Fruit fly (Drosophila melanogaster): ENCODE results near the gene Cht2.
A peak's percentile ranks its signal among the peaks of the same experiment; 100 is the strongest.

Gene Cht2

dm6 chr3L:1754262-1754661, 1.5 kb downstream of the Cht2 start:
- no peak for TF ChIP-seq CG8478 (optimal IDR thresholded peaks at IDR 0.05)
- TF ChIP-seq CTCF (optimal IDR thresholded peaks at IDR 0.05): no peak

- TF ChIP-seq CTCF (optimal IDR thresholded peaks at IDR 0.05) (no peak), CG8478 (optimal IDR thresholded peaks at IDR 0.05) (no peak)
These were observed 7.5 kb downstream of the Cht2 start for dm6 chr3L:1748218-1748617.

dm6 chr3L:1746338-1747199, 9.2 kb downstream of the Cht2 start, which contains the start of gene CG13921:
TSS of gene CG13921 (plus strand) at chr3L:1746907.
- TF ChIP-seq CTCF (optimal IDR thresholded peaks at IDR 0.05): no peak
- no peak for TF ChIP-seq CG8478 (optimal IDR thresholded peaks at IDR 0.05)

dm6 chr3L:1745432-1745831, 10.3 kb downstream of the Cht2 start:
- no peak for TF ChIP-seq CTCF (optimal IDR thresholded peaks at IDR 0.05)
- no peak for TF ChIP-seq CG8478 (optimal IDR thresholded peaks at IDR 0.05)

- TF ChIP-seq CTCF (optimal IDR thresholded peaks at IDR 0.05) (no peak), CG8478 (optimal IDR thresholded peaks at IDR 0.05) (no peak)
These were observed 13.1 kb downstream of the Cht2 start for dm6 chr3L:1742552-1743097.

dm6 chr3L:1741655-1742551, 13.8 kb downstream of the Cht2 start:
- TF ChIP-seq CTCF (optimal IDR thresholded peaks at IDR 0.05) (no peak), CG8478 (optimal IDR thresholded peaks at IDR 0.05) (no peak)

- TF ChIP-seq CG8478 (optimal IDR thresholded peaks at IDR 0.05) (no peak), CTCF (optimal IDR thresholded peaks at IDR 0.05) (no peak)
These were observed 14.6 kb downstream of the Cht2 start for dm6 chr3L:1741107-1741506.

dm6 chr3L:1740129-1740975, 15.4 kb downstream of the Cht2 start:
- TF ChIP-seq CTCF (optimal IDR thresholded peaks at IDR 0.05): no peak
- TF ChIP-seq CG8478 (optimal IDR thresholded peaks at IDR 0.05): no peak

- TF ChIP-seq CTCF (optimal IDR thresholded peaks at IDR 0.05): no peak
- no peak for TF ChIP-seq CG8478 (optimal IDR thresholded peaks at IDR 0.05)
These were observed 16.1 kb downstream of the Cht2 start for dm6 chr3L:1739522-1740128.

- TF ChIP-seq CTCF (optimal IDR thresholded peaks at IDR 0.05) (peak in 1 of 2 experiments; percentile 20), CG8478 (optimal IDR thresholded peaks at IDR 0.05) (no peak)
These were observed 17.1 kb downstream of the Cht2 start, which contains the start of gene Gk2 for dm6 chr3L:1738375-1739328. TSS of gene Gk2 (plus strand) at chr3L:1738407.

dm6 chr3L:1737898-1738322, 17.8 kb downstream of the Cht2 start, which contains the start of gene PIG-Wb:
TSS of gene PIG-Wb (minus strand) at chr3L:1738106.
- TF ChIP-seq CTCF (optimal IDR thresholded peaks at IDR 0.05) (no peak), CG8478 (optimal IDR thresholded peaks at IDR 0.05) (no peak)

dm6 chr3L:1735603-1736002, 20.1 kb downstream of the Cht2 start, which contains the start of gene Oseg4:
TSS of gene Oseg4 (minus strand) at chr3L:1735767.
- TF ChIP-seq CG8478 (optimal IDR thresholded peaks at IDR 0.05) (no peak), CTCF (optimal IDR thresholded peaks at IDR 0.05) (no peak)

- TF ChIP-seq CTCF (optimal IDR thresholded peaks at IDR 0.05) (peak; percentile 24 to 40), CG8478 (optimal IDR thresholded peaks at IDR 0.05) (no peak)
These were observed 24.9 kb downstream of the Cht2 start, which contains the start of gene drpr for dm6 chr3L:1730873-1731272. TSS of gene drpr (minus strand) at chr3L:1731107.
